Fruit fly (Drosophila melanogaster): ENCODE results near the gene Fuca.

Fuca gene

dm6 chr3L:11552996-11553671 lies 30.6 kb upstream of the Fuca start (continued):
- TF ChIP-seq CG4424 (GFP tag; optimal IDR thresholded peaks at IDR 0.05) (peak; percentile 100), rib (GFP tag; IDR thresholded peaks at IDR 0.05) (peak; percentile 82), lbe (GFP tag; optimal IDR thresholded peaks at IDR 0.05) (peak; percentile 94), Dll (GFP tag; IDR thresholded peaks at IDR 0.05; ENCODE audit: partially characterized antibody) (peak; percentile 82), knrl (GFP tag; IDR thresholded peaks at IDR 0.05; ENCODE audit: partially characterized antibody) (peak; percentile 34; the same call in 1 of the 3 replicates), CG10321 (GFP tag; IDR thresholded peaks at IDR 0.05) (no peak), CG18619 (GFP tag; optimal IDR thresholded peaks at IDR 0.05) (no peak), CG6254 (GFP tag; optimal IDR thresholded peaks at IDR 0.05) (peak; percentile 22), br (optimal IDR thresholded peaks at IDR 0.05) (no peak), CG11504 (tag; optimal IDR thresholded peaks at IDR 0.05) (peak; percentile 100), CG15269 (tag; optimal IDR thresholded peaks at IDR 0.05) (peak; percentile 49), ato (GFP tag; IDR thresholded peaks at IDR 0.05; ENCODE audit: partially characterized antibody) (peak; percentile 15; the same call in 1 of the 2 replicates), az2 (GFP tag; optimal IDR thresholded peaks at IDR 0.05) (no peak), Tbp (GFP tag; optimal IDR thresholded peaks at IDR 0.05) (peak; percentile 18), CG31441 (GFP tag; IDR thresholded peaks at IDR 0.05) (no peak; the same call in 1 of the 2 replicates), al (GFP tag; IDR thresholded peaks at IDR 0.05) (no peak), CG3407 (GFP tag; optimal IDR thresholded peaks at IDR 0.05) (peak; percentile 1), CG10565 (GFP tag; optimal IDR thresholded peaks at IDR 0.05) (no peak), jing (GFP tag; optimal IDR thresholded peaks at IDR 0.05) (no peak), eyg (GFP tag; optimal IDR thresholded peaks at IDR 0.05) (no peak), salm (tag; optimal IDR thresholded peaks at IDR 0.05) (peak; percentile 17), Vsx1 (GFP tag; optimal IDR thresholded peaks at IDR 0.05) (peak; percentile 34), CTCF (GFP tag; optimal IDR thresholded peaks at IDR 0.05) (peak; percentile 14), CG9817 (tag; optimal IDR thresholded peaks at IDR 0.05) (no peak), ash1 (GFP tag; optimal IDR thresholded peaks at IDR 0.05) (peak; percentile 17), gem (tag; optimal IDR thresholded peaks at IDR 0.05) (no peak), CG12942 (GFP tag; optimal IDR thresholded peaks at IDR 0.05) (no peak), CoRest (tag; optimal IDR thresholded peaks at IDR 0.05) (no peak), pita (GFP tag; optimal IDR thresholded peaks at IDR 0.05) (no peak), tna (GFP tag; IDR thresholded peaks at IDR 0.05; ENCODE audit: partially characterized antibody) (peak; percentile 34; the same call in 1 of the 2 replicates), CG13894 (tag; optimal IDR thresholded peaks at IDR 0.05) (peak; percentile 69), Hr51 (GFP tag; optimal IDR thresholded peaks at IDR 0.05) (peak in 1 of 2 experiments; percentile 53), Bgb (GFP tag; IDR thresholded peaks at IDR 0.05; ENCODE audit: partially characterized antibody) (peak; percentile 43; the same call in 1 of the 2 replicates), cad (GFP tag; optimal IDR thresholded peaks at IDR 0.05) (no peak), ara (GFP tag; IDR thresholded peaks at IDR 0.05) (no peak), bbx (GFP tag; IDR thresholded peaks at IDR 0.05; ENCODE audit: partially characterized antibody) (peak; percentile 52; the same call in 1 of the 2 replicates), CHES-1-like (GFP tag; optimal IDR thresholded peaks at IDR 0.05) (peak; percentile 8), hbn (GFP tag; IDR thresholded peaks at IDR 0.05; ENCODE audit: partially characterized antibody) (peak; percentile 80), tgo (GFP tag; IDR thresholded peaks at IDR 0.05) (no peak), Sin3A (optimal IDR thresholded peaks at IDR 0.05) (no peak), D (optimal IDR thresholded peaks at IDR 0.05) (peak; percentile 92), D (GFP tag; optimal IDR thresholded peaks at IDR 0.05) (no peak), pho (GFP tag; optimal IDR thresholded peaks at IDR 0.05) (no peak), Eip74EF (GFP tag; optimal IDR thresholded peaks at IDR 0.05) (peak in 1 of 2 experiments; percentile 67), phol (tag; optimal IDR thresholded peaks at IDR 0.05) (no peak), Atf6 (GFP tag; IDR thresholded peaks at IDR 0.05) (0 out of 2 replicates have a peak, but pooled peaks have one; percentile 48), Atf3 (GFP tag; optimal IDR thresholded peaks at IDR 0.05) (no peak), crol (GFP tag; IDR thresholded peaks at IDR 0.05) (peak; percentile 46), tx (GFP tag; optimal IDR thresholded peaks at IDR 0.05) (no peak), corto (GFP tag; optimal IDR thresholded peaks at IDR 0.05) (peak; percentile 70)
